Worm (Caenorhabditis elegans): Measurements from ENCODE around the gene K11H3.3.

K11H3.3 gene

DNA sequence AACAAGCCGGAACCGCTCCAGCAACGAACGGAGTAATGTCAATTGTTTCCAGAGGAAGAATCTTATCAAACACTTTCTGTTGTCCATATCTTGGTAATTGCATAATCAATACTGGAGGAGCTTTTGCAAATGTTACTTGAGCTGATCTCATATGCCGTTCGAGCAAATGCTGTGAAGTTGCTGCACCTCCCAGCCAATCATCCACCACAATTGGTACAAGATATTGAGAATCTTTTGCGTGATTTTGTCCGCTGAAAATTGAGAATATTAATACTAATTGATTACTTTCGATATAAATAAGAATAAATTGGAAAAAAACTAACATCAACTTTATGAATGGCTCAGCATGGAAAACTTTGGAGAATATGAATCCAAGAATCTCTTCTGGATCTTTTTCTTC lies 48.1 kb downstream of the K11H3.3 start (continued):
- no peak for TF ChIP-seq ceh-6 (GFP tag; optimal IDR thresholded peaks at IDR 0.05)
- TF ChIP-seq npax-4 (tag; optimal IDR thresholded peaks at IDR 0.05), result no peak
- TF ChIP-seq pha-2 (tag; optimal IDR thresholded peaks at IDR 0.05), result no peak

Measured in whole organism, late embryonic.